Fruit fly (Drosophila melanogaster): Measurements from ENCODE around the gene CG13731.

DNA sequence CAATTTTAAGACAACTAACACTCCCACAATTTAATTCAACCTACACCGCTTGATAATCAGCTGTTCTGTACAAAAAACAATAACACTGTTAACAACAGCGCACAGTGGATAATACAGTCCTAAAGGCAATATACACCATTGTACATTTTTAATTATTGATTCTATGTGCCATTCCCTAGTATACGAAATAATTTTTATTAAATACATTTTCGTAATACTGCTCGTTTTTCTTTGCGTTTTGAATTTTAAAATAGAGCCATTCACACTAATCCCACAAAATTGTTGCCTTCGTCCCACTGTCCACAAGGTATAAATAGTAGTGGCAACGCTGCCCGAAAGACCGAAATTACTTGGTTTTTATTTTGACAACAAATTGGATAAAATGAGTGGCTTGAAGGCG, 44.8 kb upstream of the CG13731 start, which contains the start of the genes Coq4 and CG32176:
- TF ChIP-seq ey (GFP tag; optimal IDR thresholded peaks at IDR 0.05) = peak; percentile 98
- TF ChIP-seq Vsx2 (GFP tag; optimal IDR thresholded peaks at IDR 0.05; ENCODE audit: partially characterized antibody) = no peak
- no peak for TF ChIP-seq Abd-B (GFP tag; optimal IDR thresholded peaks at IDR 0.05)
- TF ChIP-seq Myc (optimal IDR thresholded peaks at IDR 0.05) = no peak
- peak; percentile 46 for TF ChIP-seq jim (GFP tag; optimal IDR thresholded peaks at IDR 0.05)
- peak; percentile 98 for TF ChIP-seq br (GFP tag; optimal IDR thresholded peaks at IDR 0.05)
- TF ChIP-seq GATAd (GFP tag; optimal IDR thresholded peaks at IDR 0.05) = peak; percentile 96
- peak; percentile 96 for TF ChIP-seq woc (GFP tag; optimal IDR thresholded peaks at IDR 0.05)
- TF ChIP-seq h (GFP tag; optimal IDR thresholded peaks at IDR 0.05) = peak; percentile 98
- peak; percentile 90 to 99 for TF ChIP-seq foxo (GFP tag; optimal IDR thresholded peaks at IDR 0.05)
